Worm (Caenorhabditis elegans) whole organism, midembryonic: ENCODE results near the gene srd-50.
A peak's percentile ranks its signal among the peaks of the same experiment; 100 is the strongest.

Source experiments
- T22C8.4 ChIP-seq: fragments of 200-800 bp; sonication (Bioruptor generic); IDR thresholded peaks from 2 replicates; pipeline ENCODE4 v1.3.6; 2022; ENCODE audit warnings: missing genetic modification characterization, missing compliant biosample characterization
- cog-1 ChIP-seq: sonication (generic microtip); optimal IDR thresholded peaks from 2 replicates; lab custom pipeline; 2016; ENCODE audit warnings: missing genetic modification characterization, missing compliant biosample characterization
- flt-1 ChIP-seq: fragments of 200-800 bp; sonication (Bioruptor generic); IDR thresholded peaks from 2 replicates; pipeline ENCODE4 v1.3.6; 2022; ENCODE audit warnings: missing genetic modification characterization, missing compliant biosample characterization
- klf-2 ChIP-seq: fragments of 200-800 bp; sonication (Bioruptor generic); conservative IDR thresholded peaks from 2 replicates; pipeline ENCODE4 v1.3.6; 2022; ENCODE audit warnings: missing genetic modification reagents, missing genetic modification characterization, missing compliant biosample characterization
- med-1 ChIP-seq: sonication (generic microtip); optimal IDR thresholded peaks from 2 replicates; lab custom pipeline; 2017; ENCODE audit warnings: missing genetic modification characterization, mild to moderate bottlenecking, missing compliant biosample characterization, antibody characterized with exemption, missing genetic modification reagents; ENCODE audit not compliant: insufficient read depth
- ref-1 ChIP-seq: fragments of 200-800 bp; sonication (Bioruptor generic); conservative IDR thresholded peaks from 2 replicates; pipeline ENCODE4 v1.3.6; 2022; ENCODE audit warnings: missing genetic modification reagents, missing genetic modification characterization, missing compliant biosample characterization
- tab-1 ChIP-seq: fragments of 200-800 bp; sonication (Bioruptor generic); IDR thresholded peaks from 2 replicates; pipeline ENCODE4 v1.3.6; 2022; ENCODE audit warnings: missing genetic modification characterization, missing compliant biosample characterization
- ztf-23 ChIP-seq: fragments of 200-800 bp; sonication (Bioruptor generic); IDR thresholded peaks from 2 replicates; pipeline ENCODE4 v1.3.6; 2022; ENCODE audit warnings: missing genetic modification reagents, missing genetic modification characterization, missing compliant biosample characterization
- ztf-29 ChIP-seq: fragments of 200-800 bp; sonication (Bioruptor generic); IDR thresholded peaks from 2 replicates; pipeline ENCODE4 v1.3.6; 2022; ENCODE audit warnings: missing genetic modification reagents, missing genetic modification characterization, missing compliant biosample characterization

srd-50 gene

ce11 chrX:13466926-13467866, 14.4 kb downstream of the srd-50 start, which contains the start of gene col-183:
Gene col-183, minus strand, starts transcription at chrX:13467764.
- no peak for TF ChIP-seq flt-1
- TF ChIP-seq ztf-23 (GFP tag; lab: Robert Waterston, UW): no peak
- TF ChIP-seq klf-2 (GFP tag; lab: Robert Waterston, UW): no peak
- TF ChIP-seq tab-1 (GFP tag; lab: Robert Waterston, UW): no peak
- TF ChIP-seq ref-1 (GFP tag; lab: Robert Waterston, UW): no peak

DNA sequence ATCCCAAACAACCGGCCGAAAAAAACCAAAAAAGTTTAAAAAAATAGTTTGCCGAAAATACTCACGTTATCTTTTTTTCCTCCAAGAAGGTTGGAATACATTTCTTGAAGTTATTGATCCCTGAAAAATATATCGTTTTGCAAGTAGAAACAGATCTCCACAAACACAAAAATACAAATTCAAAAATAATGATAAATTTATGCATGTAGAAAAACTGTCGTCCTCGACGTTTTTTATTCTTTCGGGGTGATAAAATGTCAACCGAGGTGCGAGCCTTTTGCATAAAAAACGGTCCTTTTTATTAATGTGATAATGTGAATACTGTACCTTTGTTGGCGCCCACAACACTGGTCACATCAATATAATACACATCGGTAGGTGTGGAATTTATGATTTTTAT, 17.8 kb downstream of the srd-50 start, which contains the start of gene F02D10.2:
TSS of gene F02D10.2 (minus strand) at position 101 of the 400 bp plus-strand sequence.
- TF ChIP-seq cog-1 (tag; lab: Kevin White, UChicago): no peak
- no peak for TF ChIP-seq ztf-29 (GFP tag; lab: Robert Waterston, UW)
- TF ChIP-seq klf-2 (GFP tag; lab: Robert Waterston, UW): no peak
- TF ChIP-seq flt-1: no peak
- TF ChIP-seq tab-1 (GFP tag; lab: Robert Waterston, UW): no peak
- no peak for TF ChIP-seq ref-1 (GFP tag; lab: Robert Waterston, UW)
- TF ChIP-seq T22C8.4 (GFP tag; lab: Robert Waterston, UW): no peak
- no peak for TF ChIP-seq med-1 (GFP tag; lab: Kevin White, UChicago)
- no peak for TF ChIP-seq ztf-23 (GFP tag; lab: Robert Waterston, UW)

DNA sequence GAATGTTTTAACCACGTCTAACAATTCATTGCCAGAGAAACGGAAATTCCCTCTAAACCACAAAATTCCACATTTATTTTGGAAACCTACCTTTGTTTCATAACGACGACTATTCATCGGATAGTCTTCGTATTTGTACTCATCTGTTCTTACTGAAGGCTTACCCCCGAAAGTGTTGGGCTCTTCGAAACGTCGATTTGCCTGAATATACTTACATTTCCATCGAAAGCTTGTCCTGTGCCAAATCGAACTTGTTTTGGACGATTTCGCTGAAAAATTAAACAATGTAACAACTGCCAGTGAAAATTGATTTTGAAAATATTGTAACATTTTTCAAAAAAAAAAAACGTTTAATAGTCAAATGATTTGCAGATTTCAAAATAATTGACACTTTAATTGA, 19.1 kb downstream of the srd-50 start, which contains the start of gene F02D10.3:
TSS of gene F02D10.3 (minus strand) at position 101 of the 400 bp plus-strand sequence.
- TF ChIP-seq ref-1 (GFP tag; lab: Robert Waterston, UW) (no peak), flt-1 (no peak), cog-1 (tag; lab: Kevin White, UChicago) (no peak), med-1 (GFP tag; lab: Kevin White, UChicago) (no peak), klf-2 (GFP tag; lab: Robert Waterston, UW) (no peak), ztf-23 (GFP tag; lab: Robert Waterston, UW) (no peak), ztf-29 (GFP tag; lab: Robert Waterston, UW) (no peak), T22C8.4 (GFP tag; lab: Robert Waterston, UW) (no peak), tab-1 (GFP tag; lab: Robert Waterston, UW) (no peak)

DNA sequence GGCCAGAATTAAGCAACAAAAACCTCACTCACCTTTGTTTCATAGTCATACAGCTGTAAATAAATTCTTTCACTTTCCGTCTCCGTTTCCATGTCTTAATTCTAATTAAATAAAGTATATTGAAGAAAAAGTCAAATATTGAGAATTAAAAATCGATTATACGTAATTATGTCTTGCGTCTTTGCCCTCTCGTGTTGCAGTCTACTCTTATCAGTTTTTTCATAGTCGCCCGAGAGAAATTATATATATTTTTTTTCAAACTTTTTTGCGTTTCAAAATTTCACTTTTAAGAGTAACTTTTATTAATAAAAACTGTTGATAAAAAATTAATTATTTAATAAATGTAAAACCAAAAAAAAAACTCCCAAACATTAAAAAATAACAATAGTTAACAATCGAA, 25.2 kb downstream of the srd-50 start, which contains the start of gene flr-1:
TSS of gene flr-1 (minus strand) at position 101 of the 400 bp plus-strand sequence.
- TF ChIP-seq klf-2 (GFP tag; lab: Robert Waterston, UW): no peak

- TF ChIP-seq flt-1 (no peak), ztf-29 (GFP tag; lab: Robert Waterston, UW) (no peak), T22C8.4 (GFP tag; lab: Robert Waterston, UW) (no peak), ref-1 (GFP tag; lab: Robert Waterston, UW) (no peak), med-1 (GFP tag; lab: Kevin White, UChicago) (no peak), klf-2 (GFP tag; lab: Robert Waterston, UW) (no peak), cog-1 (tag; lab: Kevin White, UChicago) (no peak), ztf-23 (GFP tag; lab: Robert Waterston, UW) (no peak), tab-1 (GFP tag; lab: Robert Waterston, UW) (no peak)
Measured at ce11 chrX:13451578-13451977, 30.0 kb downstream of the srd-50 start, which contains the start of gene F02D10.6. Gene F02D10.6, minus strand, starts transcription at chrX:13451678.

DNA sequence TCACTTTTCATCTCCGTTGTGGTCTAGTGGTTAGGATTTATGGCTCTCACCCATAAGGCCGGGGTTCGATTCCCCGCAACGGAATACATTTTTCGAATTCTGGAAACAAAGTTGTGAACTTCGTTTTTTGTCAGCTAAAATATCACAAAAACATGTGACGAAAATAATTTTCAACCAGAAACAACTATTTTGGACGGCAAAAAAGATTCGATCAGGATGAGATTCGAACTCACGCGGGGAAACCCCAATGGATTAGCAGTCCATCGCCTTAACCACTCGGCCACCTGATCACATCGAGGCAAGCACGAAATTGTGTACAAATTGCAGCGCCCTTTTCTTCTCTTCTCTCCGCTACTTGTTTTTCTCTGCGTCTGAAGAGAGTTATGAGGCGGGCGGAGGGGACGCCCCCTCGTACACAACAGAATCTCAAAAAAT, 32.9 kb downstream of the srd-50 start:
- peak; percentile 68 for TF ChIP-seq ref-1 (GFP tag; lab: Robert Waterston, UW)
- TF ChIP-seq klf-2 (GFP tag; lab: Robert Waterston, UW): 0 out of 2 replicates have a peak, but pooled peaks have one; percentile 47
- TF ChIP-seq ztf-23 (GFP tag; lab: Robert Waterston, UW): peak; percentile 92
- TF ChIP-seq ztf-29 (GFP tag; lab: Robert Waterston, UW): peak; percentile 73
- TF ChIP-seq tab-1 (GFP tag; lab: Robert Waterston, UW): peak; percentile 87
- TF ChIP-seq T22C8.4 (GFP tag; lab: Robert Waterston, UW): peak; percentile 74
- peak; percentile 55 for TF ChIP-seq cog-1 (tag; lab: Kevin White, UChicago)
- TF ChIP-seq flt-1: peak; percentile 83

- no peak for TF ChIP-seq med-1 (GFP tag; lab: Kevin White, UChicago)
- no peak for TF ChIP-seq tab-1 (GFP tag; lab: Robert Waterston, UW)
- no peak for TF ChIP-seq ref-1 (GFP tag; lab: Robert Waterston, UW)
- no peak for TF ChIP-seq klf-2 (GFP tag; lab: Robert Waterston, UW)
- TF ChIP-seq ztf-23 (GFP tag; lab: Robert Waterston, UW): no peak
- TF ChIP-seq flt-1: no peak
- no peak for TF ChIP-seq T22C8.4 (GFP tag; lab: Robert Waterston, UW)
- no peak for TF ChIP-seq ztf-29 (GFP tag; lab: Robert Waterston, UW)
- TF ChIP-seq cog-1 (tag; lab: Kevin White, UChicago): no peak
Measured at ce11 chrX:13446418-13446817, 35.2 kb downstream of the srd-50 start, which contains the start of gene set-8. Gene set-8, plus strand, starts transcription at chrX:13446718.

DNA sequence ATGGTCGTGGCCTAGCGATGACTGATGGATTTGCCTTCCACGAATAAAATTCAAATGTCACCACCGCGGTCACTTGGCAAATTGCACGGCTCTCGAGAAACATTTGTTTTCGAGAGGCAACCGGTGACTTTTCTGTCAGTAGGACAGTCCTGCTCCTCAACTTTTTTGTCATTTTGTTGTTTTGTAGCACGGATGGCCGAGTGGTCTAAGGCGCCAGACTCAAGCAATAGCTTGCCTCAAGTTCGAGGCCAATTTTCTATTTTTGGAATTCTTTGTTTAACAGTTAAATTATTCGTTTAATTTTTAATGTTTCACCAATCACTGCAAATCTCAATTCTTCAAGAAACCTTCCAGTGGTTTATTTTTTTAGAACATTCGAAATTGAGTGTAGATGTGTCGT, 37.3 kb downstream of the srd-50 start:
- TF ChIP-seq ref-1 (GFP tag; lab: Robert Waterston, UW) (no peak), med-1 (GFP tag; lab: Kevin White, UChicago) (no peak), tab-1 (GFP tag; lab: Robert Waterston, UW) (no peak), T22C8.4 (GFP tag; lab: Robert Waterston, UW) (no peak), cog-1 (tag; lab: Kevin White, UChicago) (no peak), flt-1 (no peak)

ce11 chrX:13443283-13443682, 38.3 kb downstream of the srd-50 start:
- TF ChIP-seq tab-1 (GFP tag; lab: Robert Waterston, UW): no peak
- TF ChIP-seq ztf-23 (GFP tag; lab: Robert Waterston, UW): no peak
- no peak for TF ChIP-seq ref-1 (GFP tag; lab: Robert Waterston, UW)
- no peak for TF ChIP-seq T22C8.4 (GFP tag; lab: Robert Waterston, UW)
- no peak for TF ChIP-seq klf-2 (GFP tag; lab: Robert Waterston, UW)
- no peak for TF ChIP-seq flt-1
- no peak for TF ChIP-seq med-1 (GFP tag; lab: Kevin White, UChicago)
- TF ChIP-seq cog-1 (tag; lab: Kevin White, UChicago): no peak
